Fruit fly (Drosophila melanogaster) whole organism, embryonic: ENCODE results near the gene pnt.
A peak's percentile ranks its signal among the peaks of the same experiment; 100 is the strongest.

Experiments
- Asciz ChIP-seq: fragments of 200-800 bp; sonication (Bioruptor generic); optimal IDR thresholded peaks from 2 replicates; lab custom pipeline; 2017; ENCODE audit warnings: missing biosample characterization, mild to moderate bottlenecking, missing genetic modification characterization, missing genetic modification reagents
- Atf-2 ChIP-seq: fragments of 200-800 bp; sonication (Bioruptor generic); optimal IDR thresholded peaks from 2 replicates; lab custom pipeline; 2016; ENCODE audit warnings: missing biosample characterization, missing genetic modification characterization
- B-H1 ChIP-seq: fragments of 200-800 bp; sonication (Bioruptor generic); IDR thresholded peaks from 3 replicates; pipeline ENCODE4 v1.3.6; 2022; ENCODE audit warnings: missing biosample characterization, missing genetic modification characterization
- CG10654 ChIP-seq: fragments of 200-800 bp; sonication (Bioruptor generic); optimal IDR thresholded peaks from 2 replicates; lab custom pipeline; 2016; ENCODE audit warnings: missing biosample characterization, missing genetic modification characterization
- CG12104 ChIP-seq: fragments of 200-800 bp; sonication (Bioruptor generic); optimal IDR thresholded peaks from 3 replicates; lab custom pipeline; 2016; ENCODE audit warnings: missing biosample characterization, missing genetic modification characterization
- CG12236 ChIP-seq: fragments of 200-800 bp; sonication (Bioruptor generic); optimal IDR thresholded peaks from 2 replicates; lab custom pipeline; 2016; ENCODE audit warnings: missing biosample characterization, missing genetic modification characterization
- CG12769 ChIP-seq: fragments of 200-800 bp; sonication (Bioruptor generic); optimal IDR thresholded peaks from 2 replicates; lab custom pipeline; 2019; ENCODE audit warnings: missing biosample characterization, mild to moderate bottlenecking, missing genetic modification characterization, moderate library complexity
- CG15514 ChIP-seq: fragments of 200-800 bp; sonication (Bioruptor generic); optimal IDR thresholded peaks from 3 replicates; lab custom pipeline; 2017; ENCODE audit warnings: missing biosample characterization, missing genetic modification characterization, mild to moderate bottlenecking, moderate library complexity, missing genetic modification reagents
- CG17359 ChIP-seq: fragments of 200-800 bp; sonication (Bioruptor generic); optimal IDR thresholded peaks from 3 replicates; lab custom pipeline; 2018; ENCODE audit warnings: missing biosample characterization, mild to moderate bottlenecking, missing genetic modification characterization, moderate library complexity
- CG17385 ChIP-seq: fragments of 200-800 bp; sonication (Bioruptor generic); optimal IDR thresholded peaks from 3 replicates; lab custom pipeline; 2018; ENCODE audit warnings: missing biosample characterization, mild to moderate bottlenecking, missing genetic modification characterization
- CG17802 ChIP-seq: fragments of 200-800 bp; sonication (Bioruptor generic); optimal IDR thresholded peaks from 2 replicates; lab custom pipeline; 2018; ENCODE audit warnings: missing biosample characterization, mild to moderate bottlenecking, missing genetic modification characterization, moderate library complexity
- CG30403 ChIP-seq: fragments of 200-800 bp; sonication (Bioruptor generic); optimal IDR thresholded peaks from 3 replicates; lab custom pipeline; 2016; ENCODE audit warnings: missing biosample characterization, missing genetic modification characterization
- CG33557 ChIP-seq: fragments of 200-800 bp; sonication (Bioruptor generic); optimal IDR thresholded peaks from 2 replicates; lab custom pipeline; 2019; ENCODE audit warnings: missing biosample characterization, mild to moderate bottlenecking, missing genetic modification characterization, moderate library complexity
- CG3995 ChIP-seq: fragments of 200-800 bp; sonication (Bioruptor generic); optimal IDR thresholded peaks from 3 replicates; lab custom pipeline; 2016; ENCODE audit warnings: missing biosample characterization, missing genetic modification characterization
- CG4707 ChIP-seq: fragments of 200-800 bp; sonication (Bioruptor generic); optimal IDR thresholded peaks from 2 replicates; lab custom pipeline; 2018; ENCODE audit warnings: missing biosample characterization, mild to moderate bottlenecking, missing genetic modification characterization, moderate library complexity
- CG9609 ChIP-seq: fragments of 200-800 bp; sonication (Bioruptor generic); optimal IDR thresholded peaks from 3 replicates; lab custom pipeline; 2016; ENCODE audit warnings: missing biosample characterization, missing genetic modification characterization
- CG9876 ChIP-seq: fragments of 200-800 bp; sonication (Bioruptor generic); optimal IDR thresholded peaks from 2 replicates; lab custom pipeline; 2016; ENCODE audit warnings: missing biosample characterization, missing genetic modification characterization
- Deaf1 ChIP-seq: fragments of 200-800 bp; optimal IDR thresholded peaks from 3 replicates; lab custom pipeline; 2019; ENCODE audit warnings: missing biosample characterization, mild to moderate bottlenecking, missing genetic modification characterization, moderate library complexity
- Ets65A ChIP-seq: fragments of 200-800 bp; sonication (Bioruptor generic); peaks from one replicate; lab custom pipeline; 2016; ENCODE audit warnings: missing biosample characterization, missing genetic modification characterization
- HLH54F ChIP-seq: fragments of 200-800 bp; sonication (Bioruptor generic); optimal IDR thresholded peaks from 3 replicates; lab custom pipeline; 2016; ENCODE audit warnings: missing biosample characterization, missing genetic modification characterization
- Jarid2 ChIP-seq: fragments of 200-800 bp; sonication (Bioruptor generic); optimal IDR thresholded peaks from 3 replicates; lab custom pipeline; 2017; ENCODE audit warnings: mild to moderate bottlenecking, missing biosample characterization, missing genetic modification reagents, missing genetic modification characterization
- NC2α ChIP-seq: fragments of 200-800 bp; sonication (Bioruptor generic); optimal IDR thresholded peaks from 2 replicates; lab custom pipeline; 2016; ENCODE audit warnings: missing biosample characterization, missing genetic modification characterization
- Ptx1 ChIP-seq: fragments of 200-800 bp; sonication (Bioruptor generic); IDR thresholded peaks from 2 replicates; pipeline ENCODE4 v1.3.6; 2022; ENCODE audit warnings: missing biosample characterization, missing genetic modification characterization
- TFAM ChIP-seq: fragments of 200-800 bp; sonication (Bioruptor generic); optimal IDR thresholded peaks from 2 replicates; lab custom pipeline; 2017; ENCODE audit warnings: missing biosample characterization, missing genetic modification characterization, inconsistent platforms
- Taf1 ChIP-seq: fragments of 200-800 bp; sonication (Bioruptor generic); IDR thresholded peaks from 2 replicates; pipeline ENCODE4 v1.3.6; 2022; ENCODE audit warnings: missing biosample characterization, missing genetic modification characterization
- amos ChIP-seq: fragments of 200-800 bp; sonication (Bioruptor generic); IDR thresholded peaks from 2 replicates; pipeline ENCODE4 v1.3.6; 2022; ENCODE audit warnings: missing biosample characterization, missing genetic modification characterization; ENCODE audit not compliant: partially characterized antibody
- ato ChIP-seq: fragments of 200-800 bp; sonication (Bioruptor generic); IDR thresholded peaks from 2 replicates; pipeline ENCODE4 v1.3.6; 2022; ENCODE audit warnings: missing biosample characterization, missing genetic modification characterization; ENCODE audit not compliant: partially characterized antibody
- az2 ChIP-seq: fragments of 200-800 bp; sonication (Bioruptor generic); optimal IDR thresholded peaks from 3 replicates; lab custom pipeline; 2016; ENCODE audit warnings: missing biosample characterization, missing genetic modification characterization
- cad ChIP-seq: fragments of >200 bp; optimal IDR thresholded peaks from 2 replicates; lab custom pipeline; 2017; ENCODE audit warnings: missing biosample characterization, missing genetic modification characterization
- cas ChIP-seq: fragments of 200-800 bp; sonication (Bioruptor generic); IDR thresholded peaks from 2 replicates; pipeline ENCODE4 v1.3.6; 2022; ENCODE audit warnings: missing biosample characterization, missing genetic modification characterization
- chn ChIP-seq: fragments of 200-800 bp; sonication (Bioruptor generic); optimal IDR thresholded peaks from 2 replicates; lab custom pipeline; 2016; ENCODE audit warnings: missing biosample characterization, missing genetic modification characterization
- dm ChIP-seq: fragments of 200-800 bp; sonication (Bioruptor generic); optimal IDR thresholded peaks from 3 replicates; lab custom pipeline; 2016; ENCODE audit warnings: missing biosample characterization, missing genetic modification characterization
- ewg ChIP-seq: fragments of 200-800 bp; sonication (Bioruptor generic); optimal IDR thresholded peaks from 3 replicates; lab custom pipeline; 2017; ENCODE audit warnings: mild to moderate bottlenecking, missing biosample characterization, missing genetic modification reagents, missing genetic modification characterization
- exex ChIP-seq: fragments of 200-800 bp; sonication (Bioruptor generic); optimal IDR thresholded peaks from 4 replicates; lab custom pipeline; 2018; ENCODE audit warnings: missing biosample characterization, mild to moderate bottlenecking, missing genetic modification characterization, moderate library complexity
- gem ChIP-seq: fragments of 200-800 bp; sonication (Bioruptor generic); optimal IDR thresholded peaks from 2 replicates; lab custom pipeline; 2019; ENCODE audit warnings: missing biosample characterization, mild to moderate bottlenecking, missing genetic modification characterization, moderate library complexity
- gsb ChIP-seq: fragments of 200-800 bp; sonication (Bioruptor generic); IDR thresholded peaks from 2 replicates; pipeline ENCODE4 v1.3.6; 2022; ENCODE audit warnings: missing biosample characterization, missing genetic modification characterization
- klu ChIP-seq: fragments of 200-800 bp; sonication (Bioruptor generic); IDR thresholded peaks from 2 replicates; pipeline ENCODE4 v1.3.6; 2022; ENCODE audit warnings: missing biosample characterization, missing genetic modification characterization
- lab ChIP-seq: fragments of 200-800 bp; sonication (Bioruptor generic); optimal IDR thresholded peaks from 3 replicates; lab custom pipeline; 2017; ENCODE audit warnings: missing biosample characterization, missing genetic modification characterization, mild to moderate bottlenecking, moderate library complexity, missing genetic modification reagents
- lola ChIP-seq, 3 experiments: fragments of >200 bp in 2 of 3; fragments of 200-800 bp in 1 of 3; sonication (Bioruptor generic) in 1 of 3; optimal IDR thresholded peaks; 2 replicates each; lab custom pipeline; 2017 to 2019; ENCODE audit warnings: missing biosample characterization in 3 of 3, missing genetic modification characterization in 3 of 3, mild to moderate bottlenecking in 1 of 3, moderate library complexity in 1 of 3
- mam ChIP-seq: fragments of 200-800 bp; sonication (Bioruptor generic); optimal IDR thresholded peaks from 3 replicates; lab custom pipeline; 2016; ENCODE audit warnings: missing biosample characterization, missing genetic modification characterization
- mld ChIP-seq: fragments of 200-800 bp; sonication (Bioruptor generic); IDR thresholded peaks from 3 replicates; pipeline ENCODE4 v1.3.6; 2022; ENCODE audit warnings: missing biosample characterization, missing genetic modification characterization; ENCODE audit not compliant: partially characterized antibody
- pfk ChIP-seq: fragments of 200-800 bp; sonication (Bioruptor generic); optimal IDR thresholded peaks from 2 replicates; lab custom pipeline; 2018; ENCODE audit warnings: missing biosample characterization, mild to moderate bottlenecking, missing genetic modification characterization, moderate library complexity
- pros ChIP-seq: fragments of 200-800 bp; sonication (Bioruptor generic); optimal IDR thresholded peaks from 3 replicates; lab custom pipeline; 2019; ENCODE audit warnings: missing biosample characterization, mild to moderate bottlenecking, missing genetic modification characterization, moderate library complexity
- pzg ChIP-seq: fragments of 200-800 bp; sonication (Bioruptor generic); optimal IDR thresholded peaks from 3 replicates; lab custom pipeline; 2018; ENCODE audit warnings: missing biosample characterization, mild to moderate bottlenecking, missing genetic modification characterization, moderate library complexity
- repo ChIP-seq: fragments of 200-800 bp; sonication (Bioruptor generic); optimal IDR thresholded peaks from 2 replicates; lab custom pipeline; 2016; ENCODE audit warnings: missing biosample characterization, missing genetic modification characterization
- run ChIP-seq: fragments of 200-800 bp; sonication (Bioruptor generic); optimal IDR thresholded peaks from 3 replicates; lab custom pipeline; 2018; ENCODE audit warnings: missing biosample characterization, mild to moderate bottlenecking, missing genetic modification characterization
- stc ChIP-seq: fragments of 200-800 bp; sonication (Bioruptor generic); IDR thresholded peaks from 2 replicates; pipeline ENCODE4 v1.3.6; 2022; ENCODE audit warnings: missing biosample characterization, missing genetic modification characterization
- yki ChIP-seq: fragments of >200 bp; optimal IDR thresholded peaks from 3 replicates; lab custom pipeline; 2018
- zen2 ChIP-seq: fragments of 200-800 bp; sonication (Bioruptor generic); IDR thresholded peaks from 3 replicates; pipeline ENCODE4 v1.3.6; 2022; ENCODE audit warnings: missing biosample characterization, missing genetic modification characterization; ENCODE audit not compliant: partially characterized antibody

The pnt gene

dm6 chr3R:23377288-23377687 lies 31.3 kb upstream of the pnt start:
- peak; percentile 90 for TF ChIP-seq CG3995 (GFP tag; lab: Kevin White, UChicago)
- TF ChIP-seq mld (GFP tag; lab: Robert Waterston, UW), result no peak

DNA sequence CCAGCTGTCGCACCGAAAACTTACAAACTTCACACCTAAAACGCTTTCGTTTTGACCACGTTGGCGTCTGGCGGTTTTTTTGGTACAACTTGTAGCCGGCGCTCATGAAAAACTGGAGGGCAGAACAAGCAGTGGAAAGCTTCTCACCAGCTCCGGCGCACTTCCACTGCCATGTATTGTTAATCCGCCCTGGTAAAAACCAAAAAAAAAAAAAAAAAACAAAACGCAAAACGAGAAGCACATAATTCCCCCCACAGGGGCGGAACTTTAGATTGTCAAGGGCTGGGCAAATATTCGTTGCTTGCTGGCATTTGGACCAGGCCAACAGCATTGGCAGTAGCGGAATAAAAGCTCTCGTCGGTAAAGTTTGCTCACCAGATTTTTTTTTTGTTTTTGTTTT lies 28.3 kb upstream of the pnt start:
- TF ChIP-seq CG4707 (GFP tag; lab: Kevin White, UChicago) (no peak), Jarid2 (GFP tag; lab: Kevin White, UChicago) (no peak), CG15514 (GFP tag; lab: Kevin White, UChicago) (peak; percentile 21), cas (GFP tag; lab: Robert Waterston, UW) (no peak), CG9876 (GFP tag; lab: Kevin White, UChicago) (no peak), CG17385 (GFP tag; lab: Kevin White, UChicago) (no peak), lola (GFP tag; optimal IDR thresholded peaks at IDR 0.05; lab: Kevin White, UChicago) (no peak), NC2α (GFP tag; lab: Kevin White, UChicago) (no peak), pros (GFP tag; lab: Kevin White, UChicago) (no peak), zen2 (GFP tag; lab: Robert Waterston, UW) (0 out of 3 replicates have a peak, but pooled peaks have one; percentile 29), CG30403 (no peak), Atf-2 (no peak), B-H1 (GFP tag; lab: Robert Waterston, UW) (no peak), Ets65A (GFP tag; lab: Kevin White, UChicago) (no peak), yki (lab: Kevin White, UChicago) (no peak), HLH54F (no peak), mam (GFP tag; lab: Kevin White, UChicago) (no peak), pzg (no peak), az2 (no peak), run (no peak), CG9609 (GFP tag; lab: Kevin White, UChicago) (no peak), mld (GFP tag; lab: Robert Waterston, UW) (no peak), stc (GFP tag; lab: Robert Waterston, UW) (no peak), TFAM (no peak), CG33557 (no peak), pfk (GFP tag; lab: Kevin White, UChicago) (no peak), klu (GFP tag; lab: Robert Waterston, UW) (no peak), cad (GFP tag; lab: Kevin White, UChicago) (no peak), Ptx1 (GFP tag; lab: Robert Waterston, UW) (0 out of 2 replicates have a peak, but pooled peaks have one; percentile 16), dm (no peak), Deaf1 (no peak), lab (GFP tag; lab: Kevin White, UChicago) (no peak), CG12769 (tag; lab: Kevin White, UChicago) (peak; percentile 40), Taf1 (GFP tag; lab: Robert Waterston, UW) (no peak), gem (tag; lab: Kevin White, UChicago) (no peak), CG12236 (GFP tag; lab: Kevin White, UChicago) (no peak), ewg (no peak), CG10654 (GFP tag; lab: Kevin White, UChicago) (no peak), repo (GFP tag; lab: Kevin White, UChicago) (no peak), gsb (GFP tag; lab: Robert Waterston, UW) (no peak), CG12104 (GFP tag; lab: Kevin White, UChicago) (no peak), Asciz (GFP tag; lab: Kevin White, UChicago) (no peak), chn (GFP tag; lab: Kevin White, UChicago) (peak; percentile 4), CG17802 (no peak), CG17359 (no peak), exex (tag; lab: Kevin White, UChicago) (no peak), ato (GFP tag; lab: Robert Waterston, UW) (no peak), amos (GFP tag; lab: Robert Waterston, UW) (no peak; the same call in 1 of the 2 replicates)
